Worm (Caenorhabditis elegans) whole organism, mixed stage, embryonic: ENCODE data around the gene gcy-13.

Source experiments
- bed-3 ChIP-seq: fragments of 200-800 bp; sonication (Bioruptor generic); optimal IDR thresholded peaks from 3 replicates; lab custom pipeline; 2018; ENCODE audit warnings: mild to moderate bottlenecking, missing genetic modification characterization, moderate library complexity, missing compliant biosample characterization
- blmp-1 ChIP-seq: fragments of 150-350 bp; optimal IDR thresholded peaks from 2 replicates; lab custom pipeline; 2014; ENCODE audit warnings: missing biosample characterization, missing genetic modification characterization
- ceh-39 ChIP-seq: fragments of 150-350 bp; optimal IDR thresholded peaks from 2 replicates; lab custom pipeline; 2014; ENCODE audit warnings: missing biosample characterization, missing genetic modification characterization
- ceh-83 ChIP-seq: fragments of 200-800 bp; sonication (Bioruptor generic); optimal IDR thresholded peaks from 2 replicates; lab custom pipeline; 2018; ENCODE audit warnings: mild to moderate bottlenecking, missing genetic modification characterization, missing compliant biosample characterization
- ces-1 ChIP-seq: fragments of 150-350 bp; optimal IDR thresholded peaks from 2 replicates; lab custom pipeline; 2014; ENCODE audit warnings: missing biosample characterization, missing genetic modification reagents, missing genetic modification characterization
- cnd-1 ChIP-seq: fragments of 200-800 bp; sonication (Bioruptor generic); optimal IDR thresholded peaks from 2 replicates; lab custom pipeline; 2018; ENCODE audit warnings: mild to moderate bottlenecking, missing genetic modification characterization, missing compliant biosample characterization
- elt-1 ChIP-seq: sonication (generic microtip); optimal IDR thresholded peaks from 2 replicates; lab custom pipeline; 2017; ENCODE audit warnings: missing genetic modification characterization, mild to moderate bottlenecking, missing compliant biosample characterization, antibody characterized with exemption, moderate library complexity, borderline replicate concordance; ENCODE audit not compliant: insufficient read depth
- elt-3 ChIP-seq: fragments of 150-350 bp; optimal IDR thresholded peaks from 2 replicates; lab custom pipeline; 2014; ENCODE audit warnings: missing biosample characterization, missing genetic modification characterization
- flh-1 ChIP-seq: fragments of 200-800 bp; sonication (Bioruptor generic); optimal IDR thresholded peaks from 2 replicates; lab custom pipeline; 2018; ENCODE audit warnings: mild to moderate bottlenecking, missing genetic modification characterization, moderate library complexity, missing compliant biosample characterization
- hlh-1 ChIP-seq: fragments of 150-350 bp; optimal IDR thresholded peaks from 2 replicates; lab custom pipeline; 2014; ENCODE audit warnings: missing biosample characterization, missing genetic modification reagents, missing genetic modification characterization
- lin-13 ChIP-seq: fragments of 150-350 bp; optimal IDR thresholded peaks from 2 replicates; lab custom pipeline; 2014; ENCODE audit warnings: missing biosample characterization, missing genetic modification characterization
- lin-32 ChIP-seq: fragments of 200-800 bp; sonication (Bioruptor generic); optimal IDR thresholded peaks from 2 replicates; lab custom pipeline; 2018; ENCODE audit warnings: mild to moderate bottlenecking, missing genetic modification characterization, missing compliant biosample characterization
- lsy-2 ChIP-seq: fragments of 150-350 bp; optimal IDR thresholded peaks from 2 replicates; lab custom pipeline; 2014; ENCODE audit warnings: missing biosample characterization, missing genetic modification characterization
- mab-5 ChIP-seq: fragments of 150-350 bp; optimal IDR thresholded peaks from 2 replicates; lab custom pipeline; 2014; ENCODE audit warnings: missing biosample characterization, missing genetic modification characterization
- mep-1 ChIP-seq: fragments of 150-350 bp; optimal IDR thresholded peaks from 2 replicates; lab custom pipeline; 2017; ENCODE audit warnings: missing biosample characterization, missing genetic modification reagents, missing genetic modification characterization, inconsistent platforms
- mls-2 ChIP-seq: sonication (generic microtip); optimal IDR thresholded peaks from 2 replicates; lab custom pipeline; 2016; ENCODE audit warnings: mild to moderate bottlenecking, missing genetic modification characterization, moderate library complexity, missing compliant biosample characterization
- nhr-2 ChIP-seq: fragments of 150-350 bp; optimal IDR thresholded peaks from 2 replicates; lab custom pipeline; 2014; ENCODE audit warnings: missing biosample characterization, missing genetic modification characterization
- nhr-237 ChIP-seq: fragments of 150-350 bp; optimal IDR thresholded peaks from 2 replicates; lab custom pipeline; 2014; ENCODE audit warnings: missing biosample characterization, missing genetic modification characterization
- nhr-28 ChIP-seq: fragments of 150-350 bp; optimal IDR thresholded peaks from 2 replicates; lab custom pipeline; 2014; ENCODE audit warnings: missing biosample characterization, missing genetic modification characterization
- pha-4 ChIP-seq: fragments of 150-350 bp; optimal IDR thresholded peaks from 2 replicates; lab custom pipeline; 2018; ENCODE audit warnings: missing biosample characterization, missing genetic modification reagents, missing genetic modification characterization
- sem-2 ChIP-seq: fragments of 200-800 bp; sonication (Bioruptor generic); optimal IDR thresholded peaks from 2 replicates; lab custom pipeline; 2018; ENCODE audit warnings: mild to moderate bottlenecking, missing genetic modification characterization, missing compliant biosample characterization
- snpc-4 ChIP-seq: fragments of 150-350 bp; optimal IDR thresholded peaks from 2 replicates; lab custom pipeline; 2014; ENCODE audit warnings: missing biosample characterization, missing genetic modification characterization
- sptf-1 ChIP-seq: sonication (generic microtip); optimal IDR thresholded peaks from 2 replicates; lab custom pipeline; 2017; ENCODE audit warnings: mild to moderate bottlenecking, missing genetic modification characterization, moderate library complexity, missing compliant biosample characterization
- unc-120 ChIP-seq: sonication (generic microtip); optimal IDR thresholded peaks from 2 replicates; lab custom pipeline; 2017; ENCODE audit warnings: missing genetic modification characterization, missing compliant biosample characterization; ENCODE audit not compliant: poor library complexity, severe bottlenecking
- unc-39 ChIP-seq: fragments of 150-350 bp; optimal IDR thresholded peaks from 2 replicates; lab custom pipeline; 2014; ENCODE audit warnings: missing biosample characterization, missing genetic modification characterization
- unc-62 ChIP-seq: fragments of 150-350 bp; optimal IDR thresholded peaks from 2 replicates; lab custom pipeline; 2014; ENCODE audit warnings: missing biosample characterization, missing genetic modification reagents, missing genetic modification characterization
- zip-8 ChIP-seq: fragments of 150-350 bp; optimal IDR thresholded peaks from 2 replicates; lab custom pipeline; 2014; ENCODE audit warnings: missing biosample characterization, missing genetic modification characterization
- ztf-11 ChIP-seq: fragments of 150-350 bp; optimal IDR thresholded peaks from 2 replicates; lab custom pipeline; 2014; ENCODE audit warnings: missing biosample characterization, missing genetic modification characterization

gcy-13 gene

DNA sequence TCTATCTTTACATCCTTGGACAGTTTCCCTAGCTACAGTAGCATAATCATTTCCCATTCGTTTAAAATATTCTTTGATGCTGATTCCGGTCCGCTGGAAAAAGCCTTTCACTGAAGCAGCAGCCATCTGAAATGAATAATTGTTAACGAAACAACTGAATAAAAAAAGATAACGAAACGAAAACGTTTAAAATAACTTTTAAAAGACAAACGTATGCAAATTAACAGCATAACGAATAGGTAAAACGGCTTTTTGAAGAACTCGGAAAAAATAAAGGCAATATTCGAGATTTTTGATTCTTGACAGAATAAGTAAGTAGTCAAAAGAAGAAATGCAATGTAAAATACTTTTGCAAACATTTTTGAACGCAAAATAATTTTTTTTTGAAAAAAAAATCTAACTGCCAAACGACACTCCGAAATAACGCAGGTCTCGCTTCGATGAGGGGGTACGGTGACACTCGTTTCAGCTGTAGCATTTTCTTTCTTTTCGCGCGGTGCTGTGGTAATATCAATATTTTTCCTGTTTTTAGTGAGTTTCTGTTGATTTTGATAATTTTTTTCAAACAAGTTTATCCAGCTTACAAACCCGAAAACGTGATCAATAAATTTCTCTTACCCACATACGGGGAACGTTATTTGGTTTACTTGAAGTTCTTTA, 51.3 kb downstream of the gcy-13 start, which contains the start of the genes R04F11.5 and R04F11.2:
R04F11.5 (minus strand) TSS at position 126 of the 660 bp plus-strand sequence.
R04F11.2 (plus strand) TSS at position 488 of the 660 bp plus-strand sequence.
- TF ChIP-seq elt-3 (tag; lab: Kevin White, UChicago) (no peak), hlh-1 (peak; percentile 47), elt-1 (no peak), sem-2 (GFP tag; lab: Kevin White, UChicago) (no peak), lin-13 (peak; percentile 55), mep-1 (tag; lab: Kevin White, UChicago) (peak; percentile 90), ceh-39 (tag; lab: Kevin White, UChicago) (peak; percentile 41), pha-4 (tag; lab: Kevin White, UChicago) (peak; percentile 69), nhr-237 (peak; percentile 79), lsy-2 (peak; percentile 98), unc-62 (GFP tag; lab: Kevin White, UChicago) (peak; percentile 31), ceh-83 (GFP tag; lab: Kevin White, UChicago) (no peak), ces-1 (GFP tag; lab: Kevin White, UChicago) (peak; percentile 52), sptf-1 (tag; lab: Kevin White, UChicago) (peak; percentile 3)

DNA sequence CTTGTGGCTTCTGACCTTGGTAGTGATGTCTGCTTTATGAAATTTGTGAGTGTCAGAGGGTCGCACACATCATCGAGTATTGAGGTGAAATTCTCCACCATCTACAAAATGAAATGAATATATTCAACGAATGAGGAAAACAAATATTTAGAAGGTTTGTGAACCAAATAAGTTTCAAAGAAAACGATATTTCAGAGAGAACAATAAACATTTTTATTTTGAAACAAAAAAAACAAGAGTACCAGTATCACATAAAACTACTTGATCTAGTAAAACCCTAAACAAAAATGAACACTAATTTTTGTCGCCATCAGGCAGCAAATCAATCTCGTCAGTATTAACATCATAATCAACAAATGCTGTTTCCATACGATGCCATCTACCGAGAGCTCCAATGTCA, 52.3 kb downstream of the gcy-13 start, which contains the start of gene R04F11.3:
R04F11.3 (minus strand) TSS at position 101 of the 400 bp plus-strand sequence.
- TF ChIP-seq zip-8 (tag; lab: Kevin White, UChicago) = no peak
- no peak for TF ChIP-seq nhr-2 (tag; lab: Kevin White, UChicago)
- TF ChIP-seq ces-1 (GFP tag; lab: Kevin White, UChicago) = no peak
- TF ChIP-seq snpc-4 (tag; lab: Kevin White, UChicago) = no peak
- TF ChIP-seq cnd-1 (tag; lab: Kevin White, UChicago) = no peak
- TF ChIP-seq lin-13 = no peak
- no peak for TF ChIP-seq mls-2
- TF ChIP-seq nhr-28 (tag; lab: Kevin White, UChicago) = no peak
- no peak for TF ChIP-seq sem-2 (GFP tag; lab: Kevin White, UChicago)
- TF ChIP-seq lin-32 (GFP tag; lab: Kevin White, UChicago) = no peak
- no peak for TF ChIP-seq ztf-11 (tag; lab: Kevin White, UChicago)
- TF ChIP-seq lsy-2 = no peak
- no peak for TF ChIP-seq ceh-83 (GFP tag; lab: Kevin White, UChicago)
- TF ChIP-seq blmp-1 (tag; lab: Kevin White, UChicago) = no peak
- TF ChIP-seq elt-1 = no peak
- no peak for TF ChIP-seq bed-3 (GFP tag; lab: Kevin White, UChicago)

DNA sequence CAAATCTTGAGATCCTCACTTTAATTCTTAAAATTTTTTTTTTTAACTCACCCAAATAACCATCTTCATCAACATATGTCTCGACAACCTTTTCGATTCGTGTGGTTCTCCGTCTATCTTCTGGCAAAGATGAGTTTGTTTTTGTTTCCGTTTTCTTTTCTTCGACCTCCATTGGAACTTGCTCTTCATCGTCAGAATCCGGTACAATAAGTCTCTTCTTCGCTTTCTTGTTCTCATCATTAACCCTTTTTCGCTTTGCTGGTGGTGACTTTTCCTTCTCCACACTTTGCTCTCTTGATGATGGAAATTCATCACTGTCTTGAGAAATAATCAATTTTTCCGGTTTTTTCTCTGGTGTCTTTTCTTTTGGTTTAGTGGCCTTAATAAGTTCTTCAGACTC, 53.3 kb downstream of the gcy-13 start:
- TF ChIP-seq lin-13 (no peak), nhr-2 (tag; lab: Kevin White, UChicago) (no peak), unc-62 (GFP tag; lab: Kevin White, UChicago) (no peak), unc-39 (no peak), flh-1 (GFP tag; lab: Kevin White, UChicago) (no peak), nhr-237 (no peak), sptf-1 (tag; lab: Kevin White, UChicago) (no peak), elt-3 (tag; lab: Kevin White, UChicago) (no peak), nhr-28 (tag; lab: Kevin White, UChicago) (no peak), ces-1 (GFP tag; lab: Kevin White, UChicago) (no peak), elt-1 (no peak), mab-5 (tag; lab: Kevin White, UChicago) (no peak), bed-3 (GFP tag; lab: Kevin White, UChicago) (no peak), snpc-4 (tag; lab: Kevin White, UChicago) (no peak)

- TF ChIP-seq unc-120 (tag; lab: Kevin White, UChicago) (no peak), ces-1 (GFP tag; lab: Kevin White, UChicago) (peak; percentile 84), unc-62 (GFP tag; lab: Kevin White, UChicago) (peak; percentile 18), nhr-28 (tag; lab: Kevin White, UChicago) (no peak), hlh-1 (peak; percentile 15), sem-2 (GFP tag; lab: Kevin White, UChicago) (no peak), elt-1 (no peak)
These were observed 54.9 kb downstream of the gcy-13 start for ce11 chrV:12314413-12314812.
